Fruit fly (Drosophila melanogaster): ENCODE data around the gene bbg.

DNA sequence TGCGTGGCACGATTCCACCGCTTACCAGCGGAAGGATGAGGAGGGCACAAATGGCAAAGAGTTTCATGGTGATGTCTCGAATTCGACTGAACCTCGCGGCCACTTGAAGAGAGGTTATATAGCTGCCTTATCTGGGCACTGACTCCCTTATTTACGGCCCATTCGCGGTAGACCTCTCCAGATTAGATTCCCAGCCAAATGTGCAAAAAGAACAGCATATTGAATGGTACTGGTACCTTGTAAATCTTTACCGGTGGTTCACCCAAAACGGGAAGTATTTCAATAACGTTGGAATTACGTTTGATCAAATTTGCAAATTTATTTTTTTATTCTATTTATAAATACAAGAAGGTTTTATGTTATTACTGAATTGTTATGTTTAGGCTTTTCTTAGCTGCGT is 133.4 kb downstream of the bbg start, which contains the start of gene CG3868:
- TF ChIP-seq CG14655 (GFP tag; optimal IDR thresholded peaks at IDR 0.05) (no peak), CG32121 (GFP tag; IDR thresholded peaks at IDR 0.05) (no peak), CG34367 (tag; optimal IDR thresholded peaks at IDR 0.05) (no peak), D1 (tag; optimal IDR thresholded peaks at IDR 0.05) (no peak), Pif1B (GFP tag; optimal IDR thresholded peaks at IDR 0.05) (no peak), rn (GFP tag; IDR thresholded peaks at IDR 0.05) (no peak)
